Worm (Caenorhabditis elegans) whole organism, early embryonic: ENCODE results near the gene clec-264.

Source experiments
- B0310.2 ChIP-seq: sonication (generic microtip); optimal IDR thresholded peaks from 2 replicates; lab custom pipeline; 2016; ENCODE audit warnings: mild to moderate bottlenecking, missing genetic modification characterization, missing compliant biosample characterization
- F13C5.2 ChIP-seq: sonication (generic microtip); optimal IDR thresholded peaks from 2 replicates; lab custom pipeline; 2017; ENCODE audit warnings: mild to moderate bottlenecking, missing genetic modification characterization, inconsistent platforms, missing compliant biosample characterization
- ama-1 ChIP-seq: fragments of 150-350 bp; optimal IDR thresholded peaks from 2 replicates; lab custom pipeline; 2014
- ceh-36 ChIP-seq: sonication (generic microtip); optimal IDR thresholded peaks from 2 replicates; lab custom pipeline; 2016; ENCODE audit warnings: missing genetic modification characterization, inconsistent platforms, missing compliant biosample characterization
- hnd-1 ChIP-seq: sonication (generic microtip); optimal IDR thresholded peaks from 2 replicates; lab custom pipeline; 2016; ENCODE audit warnings: missing genetic modification characterization, missing compliant biosample characterization
- scrt-1 ChIP-seq: fragments of 200-800 bp; sonication (Bioruptor generic); IDR thresholded peaks from 2 replicates; pipeline ENCODE4 v1.3.6; 2022; ENCODE audit warnings: missing genetic modification characterization, missing compliant biosample characterization
- sea-1 ChIP-seq: fragments of 200-800 bp; sonication (Bioruptor generic); conservative IDR thresholded peaks from 2 replicates; pipeline ENCODE4 v1.3.6; 2022; ENCODE audit warnings: missing genetic modification characterization, missing compliant biosample characterization
- tbx-11 ChIP-seq: fragments of 200-800 bp; sonication (Bioruptor generic); IDR thresholded peaks from 2 replicates; pipeline ENCODE4 v1.3.6; 2022; ENCODE audit warnings: missing genetic modification characterization, missing compliant biosample characterization
- tra-4 ChIP-seq: sonication (generic microtip); optimal IDR thresholded peaks from 2 replicates; lab custom pipeline; 2017; ENCODE audit warnings: missing genetic modification characterization, missing compliant biosample characterization

- TF ChIP-seq ama-1 (lab: Kevin White, UChicago): no peak
- TF ChIP-seq F13C5.2 (tag; lab: Kevin White, UChicago): no peak
- TF ChIP-seq sea-1 (GFP tag; lab: Robert Waterston, UW): no peak
- no peak for TF ChIP-seq scrt-1 (GFP tag; lab: Robert Waterston, UW)
- no peak for TF ChIP-seq tra-4
- TF ChIP-seq B0310.2 (tag; lab: Kevin White, UChicago): no peak
- TF ChIP-seq hnd-1 (tag; lab: Kevin White, UChicago): no peak
- no peak for TF ChIP-seq ceh-36
- no peak for TF ChIP-seq tbx-11 (GFP tag; lab: Robert Waterston, UW)
Measured at ce11 chrV:20828820-20829219, 21.7 kb downstream of the clec-264 start, which contains the start of gene sbt-1.
